Fruit fly (Drosophila melanogaster) whole organism, embryonic: Measurements from ENCODE around the gene CG11811.
A peak's percentile ranks its signal among the peaks of the same experiment; 100 is the strongest.

Experiments used
- Abd-B ChIP-seq: fragments of 200-800 bp; sonication (Bioruptor generic); optimal IDR thresholded peaks from 2 replicates; lab custom pipeline; 2018; ENCODE audit warnings: missing biosample characterization, mild to moderate bottlenecking, missing genetic modification characterization, moderate library complexity
- CG10366 ChIP-seq: fragments of 200-800 bp; sonication (Bioruptor generic); IDR thresholded peaks from 2 replicates; pipeline ENCODE4 v1.3.6; 2022; ENCODE audit warnings: missing biosample characterization, missing genetic modification characterization
- CG12391 ChIP-seq: fragments of 200-800 bp; sonication (Bioruptor generic); optimal IDR thresholded peaks from 3 replicates; lab custom pipeline; 2018; ENCODE audit warnings: missing biosample characterization, mild to moderate bottlenecking, missing genetic modification characterization, moderate library complexity
- CG14710 ChIP-seq: fragments of 200-800 bp; sonication (Bioruptor generic); optimal IDR thresholded peaks from 3 replicates; lab custom pipeline; 2019; ENCODE audit warnings: missing biosample characterization, mild to moderate bottlenecking, missing genetic modification characterization, moderate library complexity
- CG15601 ChIP-seq: fragments of 200-800 bp; sonication (Bioruptor generic); optimal IDR thresholded peaks from 3 replicates; lab custom pipeline; 2019; ENCODE audit warnings: missing biosample characterization, mild to moderate bottlenecking, missing genetic modification characterization, moderate library complexity
- CG15696 ChIP-seq: fragments of 200-800 bp; sonication (Bioruptor generic); optimal IDR thresholded peaks from 2 replicates; lab custom pipeline; 2019; ENCODE audit warnings: missing biosample characterization, mild to moderate bottlenecking, missing genetic modification characterization, moderate library complexity
- CG16815 ChIP-seq: fragments of 200-800 bp; sonication (Bioruptor generic); optimal IDR thresholded peaks from 3 replicates; lab custom pipeline; 2017; ENCODE audit warnings: missing biosample characterization, mild to moderate bottlenecking, missing genetic modification characterization
- CG17568 ChIP-seq: fragments of 200-800 bp; sonication (Bioruptor generic); optimal IDR thresholded peaks from 2 replicates; lab custom pipeline; 2018; ENCODE audit warnings: missing biosample characterization, mild to moderate bottlenecking, missing genetic modification characterization, moderate library complexity
- CG2129 ChIP-seq: fragments of 200-800 bp; sonication (Bioruptor generic); IDR thresholded peaks from 2 replicates; pipeline ENCODE4 v1.3.6; 2022; ENCODE audit warnings: missing biosample characterization, missing genetic modification characterization; ENCODE audit not compliant: partially characterized antibody
- CG2875 ChIP-seq: fragments of 200-800 bp; sonication (Bioruptor generic); optimal IDR thresholded peaks from 2 replicates; lab custom pipeline; 2017; ENCODE audit warnings: missing biosample characterization, mild to moderate bottlenecking, missing genetic modification characterization, missing genetic modification reagents
- CG34422 ChIP-seq: fragments of 200-800 bp; sonication (Bioruptor generic); IDR thresholded peaks from 3 replicates; pipeline ENCODE4 v1.3.6; 2022; ENCODE audit warnings: missing biosample characterization, missing genetic modification characterization
- CG3838 ChIP-seq: fragments of 200-800 bp; sonication (Bioruptor generic); optimal IDR thresholded peaks from 3 replicates; lab custom pipeline; 2016; ENCODE audit warnings: missing biosample characterization, missing genetic modification characterization
- CG43689 ChIP-seq: fragments of 200-800 bp; sonication (Bioruptor generic); IDR thresholded peaks from 2 replicates; pipeline ENCODE4 v1.3.6; 2022; ENCODE audit warnings: missing biosample characterization, missing genetic modification characterization
- CG4820 ChIP-seq: fragments of 200-800 bp; sonication (Bioruptor generic); optimal IDR thresholded peaks from 3 replicates; lab custom pipeline; 2016; ENCODE audit warnings: missing biosample characterization, missing genetic modification characterization
- CG5953 ChIP-seq: fragments of 200-800 bp; sonication (Bioruptor generic); IDR thresholded peaks from 2 replicates; pipeline ENCODE4 v1.3.6; 2022; ENCODE audit warnings: missing biosample characterization, missing genetic modification characterization
- CG6654 ChIP-seq: fragments of 200-800 bp; sonication (Bioruptor generic); optimal IDR thresholded peaks from 2 replicates; lab custom pipeline; 2017; ENCODE audit warnings: missing biosample characterization, mild to moderate bottlenecking, missing genetic modification characterization
- CG6689 ChIP-seq: fragments of 200-800 bp; sonication (Bioruptor generic); IDR thresholded peaks from 2 replicates; pipeline ENCODE4 v1.3.6; 2022; ENCODE audit warnings: missing biosample characterization, missing genetic modification characterization
- CG8924 ChIP-seq: fragments of 200-800 bp; optimal IDR thresholded peaks from 3 replicates; lab custom pipeline; 2019; ENCODE audit warnings: missing biosample characterization, mild to moderate bottlenecking, missing genetic modification characterization, moderate library complexity
- CG9215 ChIP-seq: fragments of 200-800 bp; sonication (Bioruptor generic); IDR thresholded peaks from 2 replicates; pipeline ENCODE4 v1.3.6; 2022; ENCODE audit warnings: missing biosample characterization, missing genetic modification characterization
- CG9727 ChIP-seq: fragments of 200-800 bp; sonication (Bioruptor generic); optimal IDR thresholded peaks from 3 replicates; lab custom pipeline; 2017; ENCODE audit warnings: missing biosample characterization, mild to moderate bottlenecking, missing genetic modification characterization
- E2f2 ChIP-seq: fragments of 200-800 bp; sonication (Bioruptor generic); IDR thresholded peaks from 2 replicates; pipeline ENCODE4 v1.3.6; 2022; ENCODE audit warnings: missing biosample characterization, missing genetic modification characterization
- Hr39 ChIP-seq: fragments of >200 bp; optimal IDR thresholded peaks from 2 replicates; lab custom pipeline; 2017
- Mad ChIP-seq: fragments of 200-800 bp; sonication (Bioruptor generic); optimal IDR thresholded peaks from 2 replicates; lab custom pipeline; 2016; ENCODE audit warnings: missing biosample characterization, missing genetic modification characterization
- Mrtf ChIP-seq: fragments of 200-800 bp; sonication (Bioruptor generic); IDR thresholded peaks from 3 replicates; pipeline ENCODE4 v1.3.6; 2022; ENCODE audit warnings: missing biosample characterization, missing genetic modification characterization
- Oaz ChIP-seq: fragments of 200-800 bp; sonication (Bioruptor generic); IDR thresholded peaks from 2 replicates; pipeline ENCODE4 v1.3.6; 2022; ENCODE audit warnings: missing biosample characterization, missing genetic modification characterization
- Opbp ChIP-seq: fragments of 200-800 bp; sonication (Bioruptor generic); IDR thresholded peaks from 3 replicates; pipeline ENCODE4 v1.3.6; 2022; ENCODE audit warnings: missing biosample characterization, missing genetic modification characterization; ENCODE audit not compliant: partially characterized antibody
- Poxn ChIP-seq: fragments of 200-800 bp; sonication (Bioruptor generic); IDR thresholded peaks from 2 replicates; pipeline ENCODE4 v1.3.6; 2022; ENCODE audit warnings: missing biosample characterization, missing genetic modification characterization
- Ptx1 ChIP-seq: fragments of 200-800 bp; sonication (Bioruptor generic); IDR thresholded peaks from 2 replicates; pipeline ENCODE4 v1.3.6; 2022; ENCODE audit warnings: missing biosample characterization, missing genetic modification characterization
- Spps ChIP-seq: fragments of 200-800 bp; sonication (Bioruptor generic); optimal IDR thresholded peaks from 2 replicates; lab custom pipeline; 2018; ENCODE audit warnings: missing biosample characterization, mild to moderate bottlenecking, missing genetic modification characterization
- Stat92E ChIP-seq, 3 experiments: fragments of >200 bp in 2 of 3; fragments of 200-800 bp in 1 of 3; sonication (Bioruptor generic) in 1 of 3; optimal IDR thresholded peaks; 2 replicates each; lab custom pipeline; 2017 to 2019; ENCODE audit warnings: missing biosample characterization in 3 of 3, missing genetic modification characterization in 3 of 3, mild to moderate bottlenecking in 1 of 3, moderate library complexity in 1 of 3
- abd-A ChIP-seq: fragments of 200-800 bp; sonication (Bioruptor generic); optimal IDR thresholded peaks from 3 replicates; lab custom pipeline; 2019; ENCODE audit warnings: missing biosample characterization, mild to moderate bottlenecking, missing genetic modification characterization, moderate library complexity
- dati ChIP-seq: fragments of 200-800 bp; sonication (Bioruptor generic); IDR thresholded peaks from 2 replicates; pipeline ENCODE4 v1.3.6; 2022; ENCODE audit warnings: missing biosample characterization, missing genetic modification characterization
- dysf ChIP-seq: fragments of 200-800 bp; sonication (Bioruptor generic); IDR thresholded peaks from 3 replicates; pipeline ENCODE4 v1.3.6; 2022; ENCODE audit warnings: missing biosample characterization, missing genetic modification characterization
- fd3F ChIP-seq: fragments of 200-800 bp; sonication (Bioruptor generic); optimal IDR thresholded peaks from 2 replicates; lab custom pipeline; 2018; ENCODE audit warnings: missing biosample characterization, mild to moderate bottlenecking, missing genetic modification characterization, moderate library complexity
- fd96Cb ChIP-seq: fragments of 200-800 bp; sonication (Bioruptor generic); optimal IDR thresholded peaks from 2 replicates; lab custom pipeline; 2018; ENCODE audit warnings: missing biosample characterization, mild to moderate bottlenecking, missing genetic modification characterization, moderate library complexity
- gce ChIP-seq: fragments of 200-800 bp; sonication (Bioruptor generic); IDR thresholded peaks from 3 replicates; pipeline ENCODE4 v1.3.6; 2022; ENCODE audit warnings: missing biosample characterization, missing genetic modification characterization
- gcm2 ChIP-seq: fragments of 200-800 bp; sonication (Bioruptor generic); optimal IDR thresholded peaks from 2 replicates; lab custom pipeline; 2016; ENCODE audit warnings: missing biosample characterization, missing genetic modification characterization
- gfzf ChIP-seq: fragments of 200-800 bp; sonication (Bioruptor generic); optimal IDR thresholded peaks from 2 replicates; lab custom pipeline; 2016; ENCODE audit warnings: missing biosample characterization, mild to moderate bottlenecking, missing genetic modification characterization, moderate library complexity
- kni ChIP-seq: fragments of 200-800 bp; sonication (Bioruptor generic); optimal IDR thresholded peaks from 3 replicates; lab custom pipeline; 2017; ENCODE audit warnings: mild to moderate bottlenecking, missing biosample characterization, missing genetic modification reagents, missing genetic modification characterization
- luna ChIP-seq: fragments of 200-800 bp; sonication (Bioruptor generic); optimal IDR thresholded peaks from 2 replicates; lab custom pipeline; 2016; ENCODE audit warnings: missing biosample characterization, missing genetic modification characterization
- nau ChIP-seq: fragments of 200-800 bp; sonication (Bioruptor generic); optimal IDR thresholded peaks from 3 replicates; lab custom pipeline; 2017; ENCODE audit warnings: missing biosample characterization, mild to moderate bottlenecking, missing genetic modification characterization, missing genetic modification reagents
- nerfin-1 ChIP-seq: fragments of 200-800 bp; sonication (Bioruptor generic); optimal IDR thresholded peaks from 3 replicates; lab custom pipeline; 2019; ENCODE audit warnings: missing biosample characterization, mild to moderate bottlenecking, missing genetic modification characterization, moderate library complexity
- org-1 ChIP-seq: fragments of 200-800 bp; sonication (Bioruptor generic); optimal IDR thresholded peaks from 2 replicates; lab custom pipeline; 2017; ENCODE audit warnings: missing biosample characterization, missing genetic modification characterization
- p53 ChIP-seq: fragments of 200-800 bp; sonication (Bioruptor generic); optimal IDR thresholded peaks from 2 replicates; lab custom pipeline; 2016; ENCODE audit warnings: missing biosample characterization, missing genetic modification characterization
- row ChIP-seq: fragments of 200-800 bp; sonication (Bioruptor generic); IDR thresholded peaks from 3 replicates; pipeline ENCODE4 v1.3.6; 2022; ENCODE audit warnings: missing biosample characterization, missing genetic modification characterization
- sc ChIP-seq, 3 experiments: fragments of >200 bp in 2 of 3; fragments of 200-800 bp in 1 of 3; sonication (Bioruptor generic) in 1 of 3; optimal IDR thresholded peaks; 2 replicates in 2 of 3; 3 replicates in 1 of 3; lab custom pipeline; 2017; ENCODE audit warnings: mild to moderate bottlenecking in 1 of 3, missing biosample characterization in 1 of 3, missing genetic modification characterization in 1 of 3, missing genetic modification reagents in 1 of 3
- sd ChIP-seq: fragments of 200-800 bp; sonication (Bioruptor generic); optimal IDR thresholded peaks from 3 replicates; lab custom pipeline; 2018; ENCODE audit warnings: missing biosample characterization, mild to moderate bottlenecking, missing genetic modification characterization, moderate library complexity
- sens-2 ChIP-seq: fragments of 200-800 bp; sonication (Bioruptor generic); IDR thresholded peaks from 2 replicates; pipeline ENCODE4 v1.3.6; 2022; ENCODE audit warnings: missing biosample characterization, missing genetic modification characterization
- slou ChIP-seq: fragments of 200-800 bp; sonication (Bioruptor generic); optimal IDR thresholded peaks from 3 replicates; lab custom pipeline; 2016; ENCODE audit warnings: missing biosample characterization, missing genetic modification characterization
- unpg ChIP-seq: fragments of 200-800 bp; sonication (Bioruptor generic); optimal IDR thresholded peaks from 3 replicates; lab custom pipeline; 2018; ENCODE audit warnings: missing biosample characterization, mild to moderate bottlenecking, missing genetic modification characterization, moderate library complexity
- z ChIP-seq: fragments of 200-800 bp; sonication (Bioruptor generic); IDR thresholded peaks from 3 replicates; pipeline ENCODE4 v1.3.6; 2022; ENCODE audit warnings: missing biosample characterization, missing genetic modification characterization

Gene CG11811

dm6 chr3L:10690904-10691408 is at the start of gene CG11811:
Gene CG11811 (plus strand): TSS chr3L:10691024.
- TF ChIP-seq E2f2 (peak; percentile 75), nerfin-1 (tag; lab: Kevin White, UChicago) (no peak), slou (GFP tag; lab: Kevin White, UChicago) (no peak), CG14710 (tag; lab: Kevin White, UChicago) (peak; percentile 75), org-1 (GFP tag; lab: Kevin White, UChicago) (no peak), CG10366 (no peak), gcm2 (no peak), dati (GFP tag; lab: Robert Waterston, UW) (no peak), z (GFP tag; lab: Robert Waterston, UW) (no peak), sens-2 (no peak), luna (GFP tag; lab: Kevin White, UChicago) (no peak), CG2129 (GFP tag; lab: Robert Waterston, UW) (peak; percentile 54), gfzf (GFP tag; lab: Kevin White, UChicago) (no peak), Hr39 (lab: Kevin White, UChicago) (no peak), Stat92E (GFP tag; optimal IDR thresholded peaks at IDR 0.05; lab: Kevin White, UChicago) (no peak), CG16815 (no peak), CG43689 (GFP tag; lab: Robert Waterston, UW) (no peak), sd (peak; percentile 42), Mad (GFP tag; lab: Kevin White, UChicago) (no peak), p53 (GFP tag; lab: Kevin White, UChicago) (peak; percentile 87), Mrtf (GFP tag; lab: Robert Waterston, UW) (no peak), CG15601 (tag; lab: Kevin White, UChicago) (no peak), CG6689 (GFP tag; lab: Robert Waterston, UW) (no peak), dysf (GFP tag; lab: Robert Waterston, UW) (no peak), gce (GFP tag; lab: Robert Waterston, UW) (no peak), unpg (GFP tag; lab: Kevin White, UChicago) (no peak), CG2875 (GFP tag; lab: Kevin White, UChicago) (no peak), Poxn (no peak), row (peak; percentile 74), Ptx1 (GFP tag; lab: Robert Waterston, UW) (no peak), CG6654 (no peak), Oaz (GFP tag; lab: Robert Waterston, UW) (no peak), CG34422 (GFP tag; lab: Robert Waterston, UW) (peak; percentile 41; the same call in 1 of the 3 replicates), abd-A (tag; lab: Kevin White, UChicago) (no peak), nau (no peak), fd3F (GFP tag; lab: Kevin White, UChicago) (no peak), sc (optimal IDR thresholded peaks at IDR 0.05; lab: Kevin White, UChicago) (no peak), sc (GFP tag; optimal IDR thresholded peaks at IDR 0.05; lab: Kevin White, UChicago) (no peak), CG12391 (tag; lab: Kevin White, UChicago) (peak; percentile 10), CG17568 (no peak), CG4820 (GFP tag; lab: Kevin White, UChicago) (no peak), CG15696 (tag; lab: Kevin White, UChicago) (no peak), CG9727 (GFP tag; lab: Kevin White, UChicago) (no peak), CG3838 (GFP tag; lab: Kevin White, UChicago) (no peak), CG8924 (peak; percentile 9), Abd-B (GFP tag; lab: Kevin White, UChicago) (no peak), Opbp (peak; percentile 91), CG5953 (no peak), CG9215 (GFP tag; lab: Robert Waterston, UW) (no peak), kni (GFP tag; lab: Kevin White, UChicago) (no peak), Spps (tag; lab: Kevin White, UChicago) (no peak), fd96Cb (tag; lab: Kevin White, UChicago) (no peak)
